Worm (Caenorhabditis elegans) whole organism, young adult: ENCODE results near the gene srdh-1.

Experiments
- B0019.2 ChIP-seq: fragments of 200-800 bp; sonication (Bioruptor generic); conservative IDR thresholded peaks from 2 replicates; pipeline ENCODE4 v1.3.6; 2022; ENCODE audit warnings: missing genetic modification reagents, missing genetic modification characterization, missing compliant biosample characterization
- B0336.3 ChIP-seq: fragments of 200-800 bp; sonication (Bioruptor generic); IDR thresholded peaks from 2 replicates; pipeline ENCODE4 v1.3.6; 2022; ENCODE audit warnings: missing genetic modification characterization, missing compliant biosample characterization
- F33H1.4 ChIP-seq: fragments of 200-800 bp; sonication (Bioruptor generic); IDR thresholded peaks from 2 replicates; pipeline ENCODE4 v1.3.6; 2022; ENCODE audit warnings: missing genetic modification reagents, missing genetic modification characterization, missing compliant biosample characterization
- Y53G8AR.9 ChIP-seq: fragments of 200-800 bp; sonication (Bioruptor generic); conservative IDR thresholded peaks from 2 replicates; pipeline ENCODE4 v1.3.6; 2022; ENCODE audit warnings: missing genetic modification reagents, missing genetic modification characterization, missing compliant biosample characterization
- akir-1 ChIP-seq: fragments of 200-800 bp; sonication (Bioruptor generic); optimal IDR thresholded peaks from 2 replicates; lab custom pipeline; 2018; ENCODE audit warnings: mild to moderate bottlenecking, missing genetic modification characterization, moderate library complexity, missing compliant biosample characterization
- aptf-3 ChIP-seq: fragments of 200-800 bp; sonication (Bioruptor generic); IDR thresholded peaks from 2 replicates; pipeline ENCODE4 v1.3.6; 2022; ENCODE audit warnings: missing genetic modification characterization, missing compliant biosample characterization
- ccch-3 ChIP-seq: fragments of 200-800 bp; sonication (Bioruptor generic); optimal IDR thresholded peaks from 2 replicates; lab custom pipeline; 2018; ENCODE audit warnings: mild to moderate bottlenecking, missing genetic modification characterization, missing compliant biosample characterization
- ceh-27 ChIP-seq: fragments of 200-800 bp; sonication (Bioruptor generic); optimal IDR thresholded peaks from 2 replicates; lab custom pipeline; 2018; ENCODE audit warnings: mild to moderate bottlenecking, missing genetic modification characterization, moderate library complexity, missing compliant biosample characterization
- chd-7 ChIP-seq: sonication (generic microtip); optimal IDR thresholded peaks from 2 replicates; lab custom pipeline; 2016; ENCODE audit warnings: mild to moderate bottlenecking, missing genetic modification characterization, moderate library complexity, missing compliant biosample characterization
- fkh-3 ChIP-seq: sonication (generic microtip); optimal IDR thresholded peaks from 2 replicates; lab custom pipeline; 2016; ENCODE audit warnings: mild to moderate bottlenecking, missing genetic modification characterization, missing compliant biosample characterization
- him-1 ChIP-seq: sonication (generic microtip); optimal IDR thresholded peaks from 2 replicates; lab custom pipeline; 2016; ENCODE audit warnings: missing genotype, missing genetic modification reagents, missing genetic modification characterization, missing compliant biosample characterization
- hmg-1.2 ChIP-seq: fragments of 200-800 bp; sonication (Bioruptor generic); IDR thresholded peaks from 2 replicates; pipeline ENCODE4 v1.3.6; 2022; ENCODE audit warnings: missing genetic modification reagents, missing genetic modification characterization, missing compliant biosample characterization
- hmg-20 ChIP-seq: fragments of 200-800 bp; sonication (Bioruptor generic); IDR thresholded peaks from 2 replicates; pipeline ENCODE4 v1.3.6; 2022; ENCODE audit warnings: missing genetic modification reagents, missing genetic modification characterization, missing compliant biosample characterization
- hsf-1 ChIP-seq: fragments of 200-800 bp; sonication (Bioruptor generic); IDR thresholded peaks from 2 replicates; pipeline ENCODE4 v1.3.6; 2022; ENCODE audit warnings: missing genetic modification reagents, missing genetic modification characterization, missing compliant biosample characterization
- lsy-27 ChIP-seq: sonication (generic microtip); optimal IDR thresholded peaks from 2 replicates; lab custom pipeline; 2017; ENCODE audit warnings: missing genetic modification characterization, mild to moderate bottlenecking, missing compliant biosample characterization, antibody characterized with exemption, missing genotype, borderline replicate concordance; ENCODE audit not compliant: insufficient read depth
- madf-6 ChIP-seq: fragments of 200-800 bp; sonication (Bioruptor generic); IDR thresholded peaks from 2 replicates; pipeline ENCODE4 v1.3.6; 2022; ENCODE audit warnings: missing genetic modification reagents, missing genetic modification characterization, missing compliant biosample characterization
- mcd-1 ChIP-seq: fragments of 200-800 bp; sonication (Bioruptor generic); IDR thresholded peaks from 2 replicates; pipeline ENCODE4 v1.3.6; 2022; ENCODE audit warnings: missing genetic modification reagents, missing genetic modification characterization, missing compliant biosample characterization
- nfya-2 ChIP-seq: fragments of 200-800 bp; sonication (Bioruptor generic); IDR thresholded peaks from 2 replicates; pipeline ENCODE4 v1.3.6; 2022; ENCODE audit warnings: missing genetic modification reagents, missing genetic modification characterization, missing compliant biosample characterization
- nhr-80 ChIP-seq: sonication (generic microtip); optimal IDR thresholded peaks from 2 replicates; lab custom pipeline; 2016; ENCODE audit warnings: missing genetic modification characterization, missing compliant biosample characterization
- nhr-90 ChIP-seq: sonication (generic microtip); optimal IDR thresholded peaks from 2 replicates; lab custom pipeline; 2016; ENCODE audit warnings: missing genotype, mild to moderate bottlenecking, missing genetic modification characterization, missing compliant biosample characterization
- repo-1 ChIP-seq: sonication (generic microtip); optimal IDR thresholded peaks from 2 replicates; lab custom pipeline; 2017; ENCODE audit warnings: mild to moderate bottlenecking, missing genetic modification characterization, missing compliant biosample characterization
- snpc-3.4 ChIP-seq: sonication (generic microtip); optimal IDR thresholded peaks from 2 replicates; lab custom pipeline; 2017; ENCODE audit warnings: missing genetic modification characterization, mild to moderate bottlenecking, missing compliant biosample characterization, antibody characterized with exemption, moderate library complexity, missing genotype, missing genetic modification reagents
- sptf-2 ChIP-seq: fragments of 200-800 bp; sonication (Bioruptor generic); optimal IDR thresholded peaks from 2 replicates; lab custom pipeline; 2018; ENCODE audit warnings: mild to moderate bottlenecking, missing genetic modification characterization, missing compliant biosample characterization
- tbx-9 ChIP-seq: sonication (generic microtip); optimal IDR thresholded peaks from 2 replicates; lab custom pipeline; 2016; ENCODE audit warnings: borderline replicate concordance, missing genetic modification characterization, inconsistent platforms, missing compliant biosample characterization
- unc-62 ChIP-seq: fragments of 150-350 bp; optimal IDR thresholded peaks from 2 replicates; lab custom pipeline; 2014; ENCODE audit warnings: missing biosample characterization, missing genetic modification reagents, missing genetic modification characterization
- ztf-18 ChIP-seq: sonication (generic microtip); optimal IDR thresholded peaks from 2 replicates; lab custom pipeline; 2016; ENCODE audit warnings: missing genotype, mild to moderate bottlenecking, missing genetic modification characterization, missing compliant biosample characterization
- ztf-22 ChIP-seq: fragments of 200-800 bp; sonication (Bioruptor generic); optimal IDR thresholded peaks from 2 replicates; lab custom pipeline; 2018; ENCODE audit warnings: mild to moderate bottlenecking, missing genetic modification characterization, moderate library complexity, missing compliant biosample characterization

The srdh-1 gene

ce11 chrII:8312012-8312411, 47.6 kb downstream of the srdh-1 start (continued):
- TF ChIP-seq ztf-18 (tag; lab: Kevin White, UChicago) (no peak), snpc-3.4 (no peak), unc-62 (GFP tag; lab: Kevin White, UChicago) (no peak), nhr-90 (tag; lab: Kevin White, UChicago) (no peak), nhr-80 (tag; lab: Kevin White, UChicago) (no peak), Y53G8AR.9 (GFP tag; lab: Robert Waterston, UW) (no peak)

- TF ChIP-seq tbx-9 (tag; lab: Kevin White, UChicago) (no peak), repo-1 (tag; lab: Kevin White, UChicago) (no peak), madf-6 (GFP tag; lab: Robert Waterston, UW) (no peak), hsf-1 (GFP tag; lab: Robert Waterston, UW) (no peak), F33H1.4 (GFP tag; lab: Robert Waterston, UW) (no peak), hmg-20 (GFP tag; lab: Robert Waterston, UW) (no peak), him-1 (tag; lab: Kevin White, UChicago) (no peak), B0019.2 (GFP tag; lab: Robert Waterston, UW) (no peak)
Observed at ce11 chrII:8314768-8315167, 50.3 kb downstream of the srdh-1 start.

- no peak for TF ChIP-seq chd-7 (tag; lab: Kevin White, UChicago)
- TF ChIP-seq hmg-1.2, result no peak
- TF ChIP-seq lsy-27, result no peak
- TF ChIP-seq sptf-2 (GFP tag; lab: Kevin White, UChicago), result no peak
- TF ChIP-seq akir-1 (GFP tag; lab: Kevin White, UChicago), result no peak
- no peak for TF ChIP-seq ccch-3 (GFP tag; lab: Kevin White, UChicago)
- no peak for TF ChIP-seq B0336.3 (GFP tag; lab: Robert Waterston, UW)
- TF ChIP-seq ztf-18 (tag; lab: Kevin White, UChicago), result no peak
- TF ChIP-seq hmg-20 (GFP tag; lab: Robert Waterston, UW), result no peak
- no peak for TF ChIP-seq mcd-1 (GFP tag; lab: Robert Waterston, UW)
- TF ChIP-seq F33H1.4 (GFP tag; lab: Robert Waterston, UW), result no peak
- no peak for TF ChIP-seq aptf-3 (GFP tag; lab: Robert Waterston, UW)
- TF ChIP-seq fkh-3 (tag; lab: Kevin White, UChicago), result no peak
- no peak for TF ChIP-seq ztf-22
- TF ChIP-seq nfya-2 (GFP tag; lab: Robert Waterston, UW), result no peak
- no peak for TF ChIP-seq ceh-27
Observed at ce11 chrII:8316701-8317100, 52.2 kb downstream of the srdh-1 start.
